Worm (Caenorhabditis elegans) whole organism, L3 larva: ENCODE results near the gene phg-1.

Experiments
- R02D3.7 ChIP-seq: fragments of 150-350 bp; optimal IDR thresholded peaks from 2 replicates; lab custom pipeline; 2014; ENCODE audit warnings: missing biosample characterization, missing genetic modification characterization
- ZK546.5 ChIP-seq: sonication (generic microtip); optimal IDR thresholded peaks from 2 replicates; lab custom pipeline; 2017; ENCODE audit warnings: missing biosample characterization, missing genetic modification characterization
- ama-1 ChIP-seq: fragments of 150-350 bp; optimal IDR thresholded peaks from 2 replicates; lab custom pipeline; 2018
- ceh-16 ChIP-seq: sonication (generic microtip); optimal IDR thresholded peaks from 2 replicates; lab custom pipeline; 2017; ENCODE audit warnings: missing biosample characterization, missing genetic modification characterization
- ceh-28 ChIP-seq: fragments of 150-350 bp; optimal IDR thresholded peaks from 2 replicates; lab custom pipeline; 2014; ENCODE audit warnings: missing biosample characterization, missing genetic modification reagents, missing genetic modification characterization
- ceh-82 ChIP-seq: fragments of 150-350 bp; optimal IDR thresholded peaks from 2 replicates; lab custom pipeline; 2014; ENCODE audit warnings: missing biosample characterization, missing genetic modification characterization
- daf-12 ChIP-seq: fragments of 150-350 bp; optimal IDR thresholded peaks from 2 replicates; lab custom pipeline; 2014; ENCODE audit warnings: missing biosample characterization, missing genetic modification reagents, missing genetic modification characterization
- egl-27 ChIP-seq: sonication (generic microtip); optimal IDR thresholded peaks from 4 replicates; lab custom pipeline; 2017; ENCODE audit warnings: missing biosample characterization, missing genetic modification reagents, missing genetic modification characterization
- egl-5 ChIP-seq: fragments of 150-350 bp; optimal IDR thresholded peaks from 2 replicates; lab custom pipeline; 2017; ENCODE audit warnings: missing biosample characterization, missing genetic modification reagents, missing genetic modification characterization, inconsistent platforms
- elt-1 ChIP-seq: fragments of 150-350 bp; optimal IDR thresholded peaks from 2 replicates; lab custom pipeline; 2014; ENCODE audit warnings: missing biosample characterization, missing genetic modification characterization
- elt-2 ChIP-seq: sonication (generic microtip); optimal IDR thresholded peaks from 2 replicates; lab custom pipeline; 2016; ENCODE audit warnings: missing genetic modification reagents, mild to moderate bottlenecking, missing genetic modification characterization, missing compliant biosample characterization
- elt-3 ChIP-seq, 3 experiments: fragments of 150-350 bp in 1 of 3; sonication (generic microtip) in 2 of 3; optimal IDR thresholded peaks; 2 replicates in 2 of 3; 4 replicates in 1 of 3; lab custom pipeline; 2014 to 2017; ENCODE audit warnings: missing biosample characterization in 3 of 3, missing genetic modification characterization in 3 of 3
- eor-1 ChIP-seq, 2 experiments: fragments of 150-350 bp; optimal IDR thresholded peaks; 2 replicates each; lab custom pipeline; 2014 to 2018; ENCODE audit warnings: missing biosample characterization in 2 of 2, missing genetic modification characterization in 2 of 2
- fos-1 ChIP-seq: fragments of 150-350 bp; optimal IDR thresholded peaks from 2 replicates; lab custom pipeline; 2014; ENCODE audit warnings: missing biosample characterization, missing genetic modification characterization
- hmg-11 ChIP-seq: sonication (generic microtip); optimal IDR thresholded peaks from 2 replicates; lab custom pipeline; 2016; ENCODE audit warnings: missing genetic modification characterization, missing compliant biosample characterization
- jun-1 ChIP-seq: fragments of 150-350 bp; optimal IDR thresholded peaks from 2 replicates; lab custom pipeline; 2014; ENCODE audit warnings: missing biosample characterization, missing genetic modification reagents, missing genetic modification characterization
- lin-15B ChIP-seq: fragments of 150-350 bp; optimal IDR thresholded peaks from 2 replicates; lab custom pipeline; 2014; ENCODE audit warnings: missing biosample characterization, missing genetic modification characterization
- lin-39 ChIP-seq: fragments of 150-350 bp; optimal IDR thresholded peaks from 2 replicates; lab custom pipeline; 2018; ENCODE audit warnings: missing biosample characterization, missing genetic modification reagents, missing genetic modification characterization
- mdl-1 ChIP-seq: fragments of 150-350 bp; optimal IDR thresholded peaks from 2 replicates; lab custom pipeline; 2014; ENCODE audit warnings: missing biosample characterization, missing genetic modification characterization
- mml-1 ChIP-seq: fragments of 150-350 bp; sonication (generic microtip); optimal IDR thresholded peaks from 3 replicates; lab custom pipeline; 2014; ENCODE audit warnings: missing biosample characterization, missing genetic modification characterization
- nfya-1 ChIP-seq: sonication (generic microtip); optimal IDR thresholded peaks from 2 replicates; lab custom pipeline; 2017; ENCODE audit warnings: missing genetic modification characterization, mild to moderate bottlenecking, missing compliant biosample characterization, antibody characterized with exemption, moderate library complexity; ENCODE audit not compliant: insufficient read depth
- nhr-11 ChIP-seq: fragments of 150-350 bp; optimal IDR thresholded peaks from 2 replicates; lab custom pipeline; 2014; ENCODE audit warnings: missing biosample characterization, missing genetic modification characterization
- nhr-12 ChIP-seq: fragments of 150-350 bp; optimal IDR thresholded peaks from 2 replicates; lab custom pipeline; 2014; ENCODE audit warnings: missing biosample characterization, missing genetic modification characterization
- nhr-23 ChIP-seq: fragments of 150-350 bp; optimal IDR thresholded peaks from 2 replicates; lab custom pipeline; 2014; ENCODE audit warnings: missing biosample characterization, missing genetic modification reagents, missing genetic modification characterization
- nhr-237 ChIP-seq: fragments of 150-350 bp; optimal IDR thresholded peaks from 2 replicates; lab custom pipeline; 2014; ENCODE audit warnings: missing biosample characterization, missing genetic modification characterization
- nhr-25 ChIP-seq: sonication (generic microtip); optimal IDR thresholded peaks from 2 replicates; lab custom pipeline; 2017; ENCODE audit warnings: missing biosample characterization, missing genetic modification characterization
- nhr-28 ChIP-seq: fragments of 150-350 bp; optimal IDR thresholded peaks from 2 replicates; lab custom pipeline; 2014; ENCODE audit warnings: missing biosample characterization, missing genetic modification characterization
- nhr-43 ChIP-seq: sonication (generic microtip); optimal IDR thresholded peaks from 2 replicates; lab custom pipeline; 2016; ENCODE audit warnings: mild to moderate bottlenecking, missing genetic modification characterization, missing compliant biosample characterization; ENCODE audit not compliant: poor library complexity, severe bottlenecking
- nhr-67 ChIP-seq: fragments of 150-350 bp; optimal IDR thresholded peaks from 2 replicates; lab custom pipeline; 2014; ENCODE audit warnings: missing biosample characterization, missing genetic modification characterization
- nhr-76 ChIP-seq: fragments of 150-350 bp; sonication (generic microtip); optimal IDR thresholded peaks from 5 replicates; lab custom pipeline; 2014; ENCODE audit warnings: missing biosample characterization, missing genetic modification characterization
- nhr-77 ChIP-seq: fragments of 150-350 bp; optimal IDR thresholded peaks from 2 replicates; lab custom pipeline; 2014; ENCODE audit warnings: missing biosample characterization, missing genetic modification characterization
- pha-4 ChIP-seq: fragments of 150-350 bp; optimal IDR thresholded peaks from 2 replicates; lab custom pipeline; 2014; ENCODE audit warnings: missing biosample characterization, missing genetic modification reagents, missing genetic modification characterization
- pqm-1 ChIP-seq: fragments of 150-350 bp; optimal IDR thresholded peaks from 2 replicates; lab custom pipeline; 2017; ENCODE audit warnings: missing biosample characterization, missing genetic modification characterization, inconsistent platforms
- skn-1 ChIP-seq: fragments of 150-350 bp; optimal IDR thresholded peaks from 2 replicates; lab custom pipeline; 2014; ENCODE audit warnings: missing biosample characterization, missing genetic modification characterization
- snpc-4 ChIP-seq: fragments of 150-350 bp; optimal IDR thresholded peaks from 2 replicates; lab custom pipeline; 2014; ENCODE audit warnings: missing biosample characterization, missing genetic modification characterization
- tbx-2 ChIP-seq: sonication (generic microtip); optimal IDR thresholded peaks from 2 replicates; lab custom pipeline; 2016; ENCODE audit warnings: mild to moderate bottlenecking, missing genetic modification characterization, missing compliant biosample characterization
- unc-39 ChIP-seq: sonication (generic microtip); optimal IDR thresholded peaks from 4 replicates; lab custom pipeline; 2017; ENCODE audit warnings: missing biosample characterization, missing genetic modification characterization
- unc-62 ChIP-seq: fragments of 150-350 bp; sonication (generic microtip); optimal IDR thresholded peaks from 4 replicates; lab custom pipeline; 2014; ENCODE audit warnings: missing biosample characterization, missing genetic modification reagents, missing genetic modification characterization
- ztf-11 ChIP-seq: fragments of 150-350 bp; optimal IDR thresholded peaks from 2 replicates; lab custom pipeline; 2014; ENCODE audit warnings: missing biosample characterization, missing genetic modification characterization
- ztf-4 ChIP-seq: fragments of 150-350 bp; optimal IDR thresholded peaks from 2 replicates; lab custom pipeline; 2014; ENCODE audit warnings: missing biosample characterization, missing genetic modification characterization

The phg-1 gene

ce11 chrII:10172436-10172973, 35.0 kb downstream of the phg-1 start, which contains the start of gene wbp-11:
TSS of gene wbp-11 (plus strand) at chrII:10172923.
- TF ChIP-seq jun-1 (tag; lab: Kevin White, UChicago): no peak
- no peak for TF ChIP-seq nhr-77 (tag; lab: Kevin White, UChicago)
- TF ChIP-seq daf-12 (tag; lab: Kevin White, UChicago): no peak
- no peak for TF ChIP-seq ama-1 (lab: Kevin White, UChicago)
- no peak for TF ChIP-seq fos-1
- peak; percentile 47 for TF ChIP-seq nfya-1 (tag; lab: Kevin White, UChicago)
- no peak for TF ChIP-seq nhr-43 (tag; lab: Kevin White, UChicago)
- TF ChIP-seq lin-15B (tag; lab: Kevin White, UChicago): peak; percentile 66
- no peak for TF ChIP-seq nhr-76 (tag; lab: Kevin White, UChicago)
- peak; percentile 69 for TF ChIP-seq pha-4
- no peak for TF ChIP-seq ceh-82
- no peak for TF ChIP-seq nhr-67 (tag; lab: Kevin White, UChicago)
- TF ChIP-seq nhr-23: no peak
- no peak for TF ChIP-seq nhr-237 (tag; lab: Kevin White, UChicago)
- no peak for TF ChIP-seq egl-5 (tag; lab: Kevin White, UChicago)
- no peak for TF ChIP-seq eor-1 (tag; optimal IDR thresholded peaks at IDR 0.05; lab: Kevin White, UChicago)
- peak; percentile 10 for TF ChIP-seq hmg-11 (tag; lab: Kevin White, UChicago)

- peak; percentile 68 for TF ChIP-seq ama-1 (lab: Kevin White, UChicago)
- no peak for TF ChIP-seq nhr-76 (tag; lab: Kevin White, UChicago)
- no peak for TF ChIP-seq mml-1 (tag; lab: Kevin White, UChicago)
- TF ChIP-seq R02D3.7 (tag; lab: Kevin White, UChicago): peak; percentile 58
- peak; percentile 32 for TF ChIP-seq jun-1 (tag; lab: Kevin White, UChicago)
- peak; percentile 97 for TF ChIP-seq lin-15B (tag; lab: Kevin White, UChicago)
- no peak for TF ChIP-seq daf-12 (tag; lab: Kevin White, UChicago)
- peak; percentile 36 for TF ChIP-seq nhr-43 (tag; lab: Kevin White, UChicago)
- no peak for TF ChIP-seq nhr-77 (tag; lab: Kevin White, UChicago)
- no peak for TF ChIP-seq unc-39 (tag; lab: Kevin White, UChicago)
- TF ChIP-seq ZK546.5 (tag; lab: Kevin White, UChicago): no peak
- TF ChIP-seq pha-4: peak; percentile 84
- no peak for TF ChIP-seq nhr-28 (tag; lab: Kevin White, UChicago)
- no peak for TF ChIP-seq snpc-4
- TF ChIP-seq elt-3 (tag; optimal IDR thresholded peaks at IDR 0.05; lab: Kevin White, UChicago): no peak
- TF ChIP-seq nhr-25 (tag; lab: Kevin White, UChicago): peak; percentile 71
- TF ChIP-seq nhr-23: peak; percentile 57
- no peak for TF ChIP-seq ceh-82
- peak; percentile 29 for TF ChIP-seq elt-2 (tag; lab: Kevin White, UChicago)
Observed at ce11 chrII:10174338-10174737, 36.9 kb downstream of the phg-1 start, which contains the start of gene F33H1.4. TSS of gene F33H1.4 (plus strand) at chrII:10174648.

ce11 chrII:10182634-10183033, 45.2 kb downstream of the phg-1 start, which contains the start of gene srd-1:
TSS of gene srd-1 (minus strand) at chrII:10182734.
- no peak for TF ChIP-seq ceh-82
- no peak for TF ChIP-seq pqm-1
- TF ChIP-seq mdl-1 (tag; lab: Kevin White, UChicago): no peak
- no peak for TF ChIP-seq nhr-28 (tag; lab: Kevin White, UChicago)
- TF ChIP-seq unc-62 (GFP tag; lab: Kevin White, UChicago): no peak
- no peak for TF ChIP-seq skn-1 (tag; lab: Kevin White, UChicago)
- no peak for TF ChIP-seq tbx-2 (tag; lab: Kevin White, UChicago)
- TF ChIP-seq nhr-43 (tag; lab: Kevin White, UChicago): no peak
- TF ChIP-seq nhr-77 (tag; lab: Kevin White, UChicago): no peak
- no peak for TF ChIP-seq ceh-28
- TF ChIP-seq daf-12 (tag; lab: Kevin White, UChicago): no peak

- TF ChIP-seq egl-27 (no peak), elt-1 (no peak), ZK546.5 (tag; lab: Kevin White, UChicago) (no peak), ztf-4 (tag; lab: Kevin White, UChicago) (no peak), lin-39 (tag; lab: Kevin White, UChicago) (no peak), nhr-12 (tag; lab: Kevin White, UChicago) (no peak), nfya-1 (tag; lab: Kevin White, UChicago) (no peak), egl-5 (tag; lab: Kevin White, UChicago) (no peak), nhr-23 (no peak), elt-3 (tag; optimal IDR thresholded peaks at IDR 0.05; lab: Kevin White, UChicago) (no peak), nhr-67 (tag; lab: Kevin White, UChicago) (no peak), nhr-43 (tag; lab: Kevin White, UChicago) (no peak), ama-1 (lab: Kevin White, UChicago) (no peak), nhr-76 (tag; lab: Kevin White, UChicago) (no peak), pqm-1 (no peak), ceh-16 (tag; lab: Kevin White, UChicago) (no peak), ceh-82 (no peak), ztf-11 (tag; lab: Kevin White, UChicago) (no peak), nhr-11 (tag; lab: Kevin White, UChicago) (no peak), hmg-11 (tag; lab: Kevin White, UChicago) (no peak)
- TF ChIP-seq, all 47 proteins: peak for 0
Observed at ce11 chrII:10187808-10188207, 50.4 kb downstream of the phg-1 start, which contains the start of gene srd-2. TSS of gene srd-2 (minus strand) at chrII:10187908.
